Worm (Caenorhabditis elegans) whole organism, mixed stage, embryonic: Measurements from ENCODE around the gene mpz-6.
A peak's percentile ranks its signal among the peaks of the same experiment; 100 is the strongest.

Experiments used
- M03D4.4 ChIP-seq: sonication (generic microtip); optimal IDR thresholded peaks from 2 replicates; lab custom pipeline; 2017; ENCODE audit warnings: mild to moderate bottlenecking, missing genetic modification characterization, missing compliant biosample characterization
- bed-3 ChIP-seq: fragments of 200-800 bp; sonication (Bioruptor generic); optimal IDR thresholded peaks from 3 replicates; lab custom pipeline; 2018; ENCODE audit warnings: mild to moderate bottlenecking, missing genetic modification characterization, moderate library complexity, missing compliant biosample characterization
- blmp-1 ChIP-seq: fragments of 150-350 bp; optimal IDR thresholded peaks from 2 replicates; lab custom pipeline; 2014; ENCODE audit warnings: missing biosample characterization, missing genetic modification characterization
- ceh-39 ChIP-seq: fragments of 150-350 bp; optimal IDR thresholded peaks from 2 replicates; lab custom pipeline; 2014; ENCODE audit warnings: missing biosample characterization, missing genetic modification characterization
- ceh-43 ChIP-seq: fragments of 200-800 bp; sonication (Bioruptor generic); optimal IDR thresholded peaks from 2 replicates; lab custom pipeline; 2018; ENCODE audit warnings: mild to moderate bottlenecking, missing genetic modification characterization, moderate library complexity, missing compliant biosample characterization
- ceh-83 ChIP-seq: fragments of 200-800 bp; sonication (Bioruptor generic); optimal IDR thresholded peaks from 2 replicates; lab custom pipeline; 2018; ENCODE audit warnings: mild to moderate bottlenecking, missing genetic modification characterization, missing compliant biosample characterization
- cnd-1 ChIP-seq: fragments of 200-800 bp; sonication (Bioruptor generic); optimal IDR thresholded peaks from 2 replicates; lab custom pipeline; 2018; ENCODE audit warnings: mild to moderate bottlenecking, missing genetic modification characterization, missing compliant biosample characterization
- drap-1 ChIP-seq: fragments of 200-800 bp; sonication (Bioruptor generic); optimal IDR thresholded peaks from 3 replicates; lab custom pipeline; 2018; ENCODE audit warnings: mild to moderate bottlenecking, missing genetic modification characterization, missing compliant biosample characterization
- elt-1 ChIP-seq: sonication (generic microtip); optimal IDR thresholded peaks from 2 replicates; lab custom pipeline; 2017; ENCODE audit warnings: missing genetic modification characterization, mild to moderate bottlenecking, missing compliant biosample characterization, antibody characterized with exemption, moderate library complexity, borderline replicate concordance; ENCODE audit not compliant: insufficient read depth
- elt-3 ChIP-seq: fragments of 150-350 bp; optimal IDR thresholded peaks from 2 replicates; lab custom pipeline; 2014; ENCODE audit warnings: missing biosample characterization, missing genetic modification characterization
- flh-1 ChIP-seq: fragments of 200-800 bp; sonication (Bioruptor generic); optimal IDR thresholded peaks from 2 replicates; lab custom pipeline; 2018; ENCODE audit warnings: mild to moderate bottlenecking, missing genetic modification characterization, moderate library complexity, missing compliant biosample characterization
- ham-2 ChIP-seq: fragments of 200-800 bp; sonication (Bioruptor generic); optimal IDR thresholded peaks from 2 replicates; lab custom pipeline; 2018; ENCODE audit warnings: mild to moderate bottlenecking, missing genetic modification characterization, missing compliant biosample characterization
- hlh-1 ChIP-seq: fragments of 150-350 bp; optimal IDR thresholded peaks from 2 replicates; lab custom pipeline; 2014; ENCODE audit warnings: missing biosample characterization, missing genetic modification reagents, missing genetic modification characterization
- lin-13 ChIP-seq: fragments of 150-350 bp; optimal IDR thresholded peaks from 2 replicates; lab custom pipeline; 2014; ENCODE audit warnings: missing biosample characterization, missing genetic modification characterization
- lin-32 ChIP-seq: fragments of 200-800 bp; sonication (Bioruptor generic); optimal IDR thresholded peaks from 2 replicates; lab custom pipeline; 2018; ENCODE audit warnings: mild to moderate bottlenecking, missing genetic modification characterization, missing compliant biosample characterization
- lsy-2 ChIP-seq: fragments of 150-350 bp; optimal IDR thresholded peaks from 2 replicates; lab custom pipeline; 2014; ENCODE audit warnings: missing biosample characterization, missing genetic modification characterization
- mab-5 ChIP-seq: fragments of 150-350 bp; optimal IDR thresholded peaks from 2 replicates; lab custom pipeline; 2014; ENCODE audit warnings: missing biosample characterization, missing genetic modification characterization
- mep-1 ChIP-seq: fragments of 150-350 bp; optimal IDR thresholded peaks from 2 replicates; lab custom pipeline; 2017; ENCODE audit warnings: missing biosample characterization, missing genetic modification reagents, missing genetic modification characterization, inconsistent platforms
- mls-2 ChIP-seq: sonication (generic microtip); optimal IDR thresholded peaks from 2 replicates; lab custom pipeline; 2016; ENCODE audit warnings: mild to moderate bottlenecking, missing genetic modification characterization, moderate library complexity, missing compliant biosample characterization
- nhr-12 ChIP-seq: fragments of 150-350 bp; optimal IDR thresholded peaks from 2 replicates; lab custom pipeline; 2014; ENCODE audit warnings: missing biosample characterization, missing genetic modification characterization
- nhr-2 ChIP-seq: fragments of 150-350 bp; optimal IDR thresholded peaks from 2 replicates; lab custom pipeline; 2014; ENCODE audit warnings: missing biosample characterization, missing genetic modification characterization
- nhr-28 ChIP-seq: fragments of 150-350 bp; optimal IDR thresholded peaks from 2 replicates; lab custom pipeline; 2014; ENCODE audit warnings: missing biosample characterization, missing genetic modification characterization
- nhr-76 ChIP-seq: sonication (generic microtip); optimal IDR thresholded peaks from 2 replicates; lab custom pipeline; 2017; ENCODE audit warnings: missing biosample characterization, missing genetic modification characterization
- pha-4 ChIP-seq: fragments of 150-350 bp; optimal IDR thresholded peaks from 2 replicates; lab custom pipeline; 2018; ENCODE audit warnings: missing biosample characterization, missing genetic modification reagents, missing genetic modification characterization
- sem-2 ChIP-seq: fragments of 200-800 bp; sonication (Bioruptor generic); optimal IDR thresholded peaks from 2 replicates; lab custom pipeline; 2018; ENCODE audit warnings: mild to moderate bottlenecking, missing genetic modification characterization, missing compliant biosample characterization
- snpc-4 ChIP-seq: fragments of 150-350 bp; optimal IDR thresholded peaks from 2 replicates; lab custom pipeline; 2014; ENCODE audit warnings: missing biosample characterization, missing genetic modification characterization
- sptf-1 ChIP-seq: sonication (generic microtip); optimal IDR thresholded peaks from 2 replicates; lab custom pipeline; 2017; ENCODE audit warnings: mild to moderate bottlenecking, missing genetic modification characterization, moderate library complexity, missing compliant biosample characterization
- tbx-8 ChIP-seq: fragments of 200-800 bp; sonication (Bioruptor generic); optimal IDR thresholded peaks from 2 replicates; lab custom pipeline; 2018; ENCODE audit warnings: mild to moderate bottlenecking, missing genetic modification characterization, moderate library complexity, missing compliant biosample characterization
- unc-120 ChIP-seq: sonication (generic microtip); optimal IDR thresholded peaks from 2 replicates; lab custom pipeline; 2017; ENCODE audit warnings: missing genetic modification characterization, missing compliant biosample characterization; ENCODE audit not compliant: poor library complexity, severe bottlenecking
- unc-39 ChIP-seq: fragments of 150-350 bp; optimal IDR thresholded peaks from 2 replicates; lab custom pipeline; 2014; ENCODE audit warnings: missing biosample characterization, missing genetic modification characterization
- unc-62 ChIP-seq: fragments of 150-350 bp; optimal IDR thresholded peaks from 2 replicates; lab custom pipeline; 2014; ENCODE audit warnings: missing biosample characterization, missing genetic modification reagents, missing genetic modification characterization
- zip-8 ChIP-seq: fragments of 150-350 bp; optimal IDR thresholded peaks from 2 replicates; lab custom pipeline; 2014; ENCODE audit warnings: missing biosample characterization, missing genetic modification characterization
- ztf-11 ChIP-seq: fragments of 150-350 bp; optimal IDR thresholded peaks from 2 replicates; lab custom pipeline; 2014; ENCODE audit warnings: missing biosample characterization, missing genetic modification characterization

mpz-6 gene

DNA sequence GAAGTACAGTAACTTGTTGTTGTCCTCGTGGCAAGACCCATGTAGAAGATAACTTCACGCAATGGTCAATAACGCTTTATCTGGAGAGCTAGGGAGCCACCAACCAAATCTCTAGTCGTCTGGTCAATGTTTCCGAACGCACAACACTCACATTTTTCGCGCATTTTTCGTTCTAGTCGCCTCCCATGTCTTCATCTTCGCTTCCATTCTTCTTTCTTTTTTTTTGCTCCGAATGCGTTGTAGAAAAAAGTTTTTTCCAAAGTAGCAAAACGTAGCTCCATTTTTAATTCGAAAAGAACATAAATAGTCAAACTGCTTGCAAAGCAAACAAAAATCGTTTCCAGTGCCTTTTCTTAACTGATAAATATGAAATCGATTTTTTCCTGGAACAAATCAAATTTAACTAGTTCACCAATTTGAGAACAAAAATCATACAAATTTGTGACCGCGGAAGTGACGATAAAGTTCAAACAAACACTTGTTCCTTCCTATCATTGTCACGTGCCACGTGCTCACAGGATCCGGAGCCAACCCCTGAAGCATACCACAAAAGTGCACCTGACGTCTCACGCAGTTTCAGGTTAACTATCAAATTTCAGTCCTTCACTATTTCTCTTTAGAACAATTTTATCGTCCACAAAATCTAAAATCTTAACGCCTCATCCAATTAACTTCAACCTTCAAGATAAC is 12.1 kb upstream of the mpz-6 start:
- TF ChIP-seq sem-2 (GFP tag; lab: Kevin White, UChicago) = no peak
- TF ChIP-seq nhr-12 (tag; lab: Kevin White, UChicago) = no peak
- no peak for TF ChIP-seq unc-120 (tag; lab: Kevin White, UChicago)

ce11 chrII:9418065-9418567 is 11.2 kb upstream of the mpz-6 start, which contains the start of the genes M176.4 and M176.16:
Gene M176.4 (plus strand): TSS chrII:9418365.
Gene M176.16 (plus strand): TSS chrII:9418517.
- TF ChIP-seq lin-32 = no peak
- no peak for TF ChIP-seq elt-1
- no peak for TF ChIP-seq ztf-11 (tag; lab: Kevin White, UChicago)
- TF ChIP-seq unc-39 (tag; lab: Kevin White, UChicago) = no peak
- no peak for TF ChIP-seq ceh-39 (tag; lab: Kevin White, UChicago)
- no peak for TF ChIP-seq nhr-76 (tag; lab: Kevin White, UChicago)
- no peak for TF ChIP-seq sptf-1 (tag; lab: Kevin White, UChicago)
- no peak for TF ChIP-seq blmp-1

ce11 chrII:9416381-9417276 is 9.7 kb upstream of the mpz-6 start, which contains the start of the genes gss-1 and chch-3:
Gene gss-1 (minus strand): TSS chrII:9416431.
Gene chch-3 (plus strand): TSS chrII:9417013.
- TF ChIP-seq ham-2 (peak; percentile 39), mep-1 (tag; lab: Kevin White, UChicago) (peak; percentile 68), nhr-2 (tag; lab: Kevin White, UChicago) (no peak), drap-1 (GFP tag; lab: Kevin White, UChicago) (no peak), nhr-28 (no peak), elt-3 (no peak), tbx-8 (no peak), ceh-83 (GFP tag; lab: Kevin White, UChicago) (no peak), lsy-2 (tag; lab: Kevin White, UChicago) (peak; percentile 38), elt-1 (no peak), unc-39 (tag; lab: Kevin White, UChicago) (no peak), zip-8 (tag; lab: Kevin White, UChicago) (no peak), ceh-39 (tag; lab: Kevin White, UChicago) (no peak), unc-120 (tag; lab: Kevin White, UChicago) (no peak), bed-3 (GFP tag; lab: Kevin White, UChicago) (no peak), cnd-1 (tag; lab: Kevin White, UChicago) (no peak), M03D4.4 (no peak), blmp-1 (no peak), ztf-11 (tag; lab: Kevin White, UChicago) (no peak), sem-2 (GFP tag; lab: Kevin White, UChicago) (no peak), lin-13 (tag; lab: Kevin White, UChicago) (peak; percentile 27), pha-4 (tag; lab: Kevin White, UChicago) (no peak), mab-5 (no peak), unc-62 (GFP tag; lab: Kevin White, UChicago) (no peak), nhr-76 (tag; lab: Kevin White, UChicago) (no peak), hlh-1 (tag; lab: Kevin White, UChicago) (no peak), mls-2 (tag; lab: Kevin White, UChicago) (no peak), flh-1 (GFP tag; lab: Kevin White, UChicago) (no peak), nhr-12 (tag; lab: Kevin White, UChicago) (no peak), snpc-4 (tag; lab: Kevin White, UChicago) (no peak), ceh-43 (GFP tag; lab: Kevin White, UChicago) (no peak), lin-32 (no peak), sptf-1 (tag; lab: Kevin White, UChicago) (no peak)
